Worm (Caenorhabditis elegans) whole organism, L2 larva: ENCODE results near the gene rpb-4.

ENCODE experiments used
- C34F6.9 ChIP-seq: fragments of 150-350 bp; optimal IDR thresholded peaks from 2 replicates; lab custom pipeline; 2014; ENCODE audit warnings: missing biosample characterization, missing genetic modification characterization
- F13H6.1 ChIP-seq: sonication (generic microtip); optimal IDR thresholded peaks from 2 replicates; lab custom pipeline; 2016; ENCODE audit warnings: missing genetic modification characterization, missing compliant biosample characterization
- ZK546.5 ChIP-seq: sonication (generic microtip); optimal IDR thresholded peaks from 2 replicates; lab custom pipeline; 2017; ENCODE audit warnings: missing biosample characterization, missing genetic modification characterization
- alr-1 ChIP-seq: fragments of 150-350 bp; optimal IDR thresholded peaks from 2 replicates; lab custom pipeline; 2014; ENCODE audit warnings: missing biosample characterization, missing genetic modification characterization
- ama-1 ChIP-seq: fragments of 150-350 bp; optimal IDR thresholded peaks from 2 replicates; lab custom pipeline; 2018; ENCODE audit warnings: inconsistent platforms
- blmp-1 ChIP-seq: sonication (generic microtip); optimal IDR thresholded peaks from 2 replicates; lab custom pipeline; 2017; ENCODE audit warnings: missing genetic modification characterization, mild to moderate bottlenecking, missing compliant biosample characterization, antibody characterized with exemption, moderate library complexity; ENCODE audit not compliant: insufficient read depth
- crh-2 ChIP-seq: sonication (generic microtip); optimal IDR thresholded peaks from 2 replicates; lab custom pipeline; 2017; ENCODE audit warnings: missing biosample characterization, missing genetic modification characterization
- dmd-4 ChIP-seq: sonication (generic microtip); optimal IDR thresholded peaks from 2 replicates; lab custom pipeline; 2017; ENCODE audit warnings: missing biosample characterization, missing genetic modification characterization
- egl-27 ChIP-seq: sonication (generic microtip); optimal IDR thresholded peaks from 3 replicates; lab custom pipeline; 2017; ENCODE audit warnings: missing biosample characterization, missing genetic modification reagents, missing genetic modification characterization
- elt-3 ChIP-seq: sonication (generic microtip); optimal IDR thresholded peaks from 2 replicates; lab custom pipeline; 2017; ENCODE audit warnings: missing biosample characterization, missing genetic modification characterization
- fos-1 ChIP-seq: fragments of 150-350 bp; optimal IDR thresholded peaks from 2 replicates; lab custom pipeline; 2014; ENCODE audit warnings: missing biosample characterization, missing genetic modification characterization
- gmeb-1 ChIP-seq: fragments of 150-350 bp; optimal IDR thresholded peaks from 2 replicates; lab custom pipeline; 2014; ENCODE audit warnings: missing biosample characterization, missing genetic modification characterization
- lin-11 ChIP-seq: fragments of 150-350 bp; sonication (generic microtip); optimal IDR thresholded peaks from 2 replicates; lab custom pipeline; 2014; ENCODE audit warnings: missing biosample characterization, missing genetic modification characterization, inconsistent platforms, mixed read lengths
- lin-13 ChIP-seq: fragments of 150-350 bp; optimal IDR thresholded peaks from 2 replicates; lab custom pipeline; 2014; ENCODE audit warnings: missing biosample characterization, missing genetic modification reagents, missing genetic modification characterization
- lin-39 ChIP-seq: fragments of 150-350 bp; optimal IDR thresholded peaks from 2 replicates; lab custom pipeline; 2014; ENCODE audit warnings: missing biosample characterization, missing genetic modification reagents, missing genetic modification characterization
- lsy-2 ChIP-seq, 2 experiments: fragments of 150-350 bp in 1 of 2; sonication (generic microtip) in 1 of 2; optimal IDR thresholded peaks; 2 replicates each; lab custom pipeline; 2014 to 2017; ENCODE audit warnings: missing biosample characterization in 2 of 2, missing genetic modification characterization in 2 of 2
- mab-5 ChIP-seq: fragments of 150-350 bp; optimal IDR thresholded peaks from 2 replicates; lab custom pipeline; 2014; ENCODE audit warnings: missing biosample characterization, missing genetic modification characterization
- nhr-10 ChIP-seq: sonication (generic microtip); optimal IDR thresholded peaks from 2 replicates; lab custom pipeline; 2017; ENCODE audit warnings: missing biosample characterization, missing genetic modification characterization
- nhr-11 ChIP-seq: fragments of 150-350 bp; optimal IDR thresholded peaks from 2 replicates; lab custom pipeline; 2014; ENCODE audit warnings: missing biosample characterization, missing genetic modification characterization
- nhr-12 ChIP-seq: fragments of 150-350 bp; optimal IDR thresholded peaks from 2 replicates; lab custom pipeline; 2014; ENCODE audit warnings: missing biosample characterization, missing genetic modification characterization
- nhr-129 ChIP-seq: fragments of 150-350 bp; optimal IDR thresholded peaks from 2 replicates; lab custom pipeline; 2014; ENCODE audit warnings: missing biosample characterization, missing genetic modification characterization
- nhr-21 ChIP-seq: fragments of 150-350 bp; optimal IDR thresholded peaks from 2 replicates; lab custom pipeline; 2014; ENCODE audit warnings: missing biosample characterization, missing genetic modification characterization
- nhr-237 ChIP-seq: fragments of 150-350 bp; optimal IDR thresholded peaks from 2 replicates; lab custom pipeline; 2014; ENCODE audit warnings: missing biosample characterization, missing genetic modification characterization
- nhr-25 ChIP-seq: fragments of 150-350 bp; sonication (generic microtip); optimal IDR thresholded peaks from 3 replicates; lab custom pipeline; 2014; ENCODE audit warnings: missing biosample characterization, missing genetic modification characterization
- nhr-6 ChIP-seq: fragments of 150-350 bp; optimal IDR thresholded peaks from 2 replicates; lab custom pipeline; 2014; ENCODE audit warnings: missing biosample characterization, missing genetic modification characterization
- sem-4 ChIP-seq: fragments of 150-350 bp; optimal IDR thresholded peaks from 2 replicates; lab custom pipeline; 2014; ENCODE audit warnings: missing biosample characterization, missing genetic modification reagents, missing genetic modification characterization
- sma-3 ChIP-seq: sonication (generic microtip); optimal IDR thresholded peaks from 2 replicates; lab custom pipeline; 2016; ENCODE audit warnings: missing genetic modification reagents, missing genetic modification characterization, missing compliant biosample characterization
- sma-9 ChIP-seq, 2 experiments: fragments of 150-350 bp in 1 of 2; sonication (generic microtip) in 1 of 2; optimal IDR thresholded peaks; 2 replicates each; lab custom pipeline; 2014 to 2016; ENCODE audit warnings: missing genetic modification characterization in 2 of 2, mild to moderate bottlenecking in 1 of 2, missing biosample characterization in 1 of 2, missing compliant biosample characterization in 1 of 2, missing genetic modification reagents in 1 of 2, moderate library complexity in 1 of 2
- snpc-4 ChIP-seq: fragments of 150-350 bp; optimal IDR thresholded peaks from 2 replicates; lab custom pipeline; 2014; ENCODE audit warnings: missing biosample characterization, missing genetic modification characterization
- unc-39 ChIP-seq: fragments of 150-350 bp; optimal IDR thresholded peaks from 2 replicates; lab custom pipeline; 2014; ENCODE audit warnings: missing biosample characterization, missing genetic modification characterization
- zag-1 ChIP-seq: fragments of 150-350 bp; optimal IDR thresholded peaks from 2 replicates; lab custom pipeline; 2014; ENCODE audit warnings: missing biosample characterization, missing genetic modification characterization
- ztf-1 ChIP-seq: fragments of 200-800 bp; sonication (Bioruptor generic); conservative IDR thresholded peaks from 2 replicates; pipeline ENCODE4 v1.3.6; 2022; ENCODE audit warnings: missing genetic modification characterization, missing compliant biosample characterization

The rpb-4 gene

ce11 chrII:7381142-7381611, 6.9 kb downstream of the rpb-4 start, which contains the start of gene C07D10.5:
TSS of gene C07D10.5 (plus strand) at chrII:7381561.
- TF ChIP-seq elt-3 (no peak), egl-27 (tag; lab: Kevin White, UChicago) (no peak), mab-5 (tag; lab: Kevin White, UChicago) (no peak), lin-11 (tag; lab: Kevin White, UChicago) (no peak), alr-1 (no peak), lin-13 (no peak), nhr-237 (tag; lab: Kevin White, UChicago) (no peak), ztf-1 (no peak)

DNA sequence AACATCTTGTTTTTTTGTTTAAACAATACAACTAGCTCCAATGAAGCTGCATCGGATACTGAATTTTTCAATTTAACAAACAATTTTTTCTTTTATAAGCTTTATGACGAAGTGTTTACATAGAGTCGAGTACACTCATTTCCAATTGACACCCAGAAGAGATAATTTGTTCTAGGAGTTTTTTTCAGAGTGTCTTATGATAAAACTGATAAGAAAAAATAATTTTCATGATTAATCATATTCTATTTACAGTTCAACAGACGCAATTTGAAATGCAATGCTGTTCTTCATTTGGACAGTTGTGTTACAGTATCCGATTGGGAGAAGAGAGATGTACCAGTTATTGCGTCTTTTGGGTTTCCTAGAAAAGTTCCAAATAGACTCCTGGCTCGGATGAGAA, 7.7 kb downstream of the rpb-4 start:
- TF ChIP-seq fos-1 (tag; lab: Kevin White, UChicago), result peak; percentile 51
- no peak for TF ChIP-seq blmp-1
- TF ChIP-seq nhr-21 (tag; lab: Kevin White, UChicago), result no peak
- TF ChIP-seq nhr-12 (tag; lab: Kevin White, UChicago), result no peak

DNA sequence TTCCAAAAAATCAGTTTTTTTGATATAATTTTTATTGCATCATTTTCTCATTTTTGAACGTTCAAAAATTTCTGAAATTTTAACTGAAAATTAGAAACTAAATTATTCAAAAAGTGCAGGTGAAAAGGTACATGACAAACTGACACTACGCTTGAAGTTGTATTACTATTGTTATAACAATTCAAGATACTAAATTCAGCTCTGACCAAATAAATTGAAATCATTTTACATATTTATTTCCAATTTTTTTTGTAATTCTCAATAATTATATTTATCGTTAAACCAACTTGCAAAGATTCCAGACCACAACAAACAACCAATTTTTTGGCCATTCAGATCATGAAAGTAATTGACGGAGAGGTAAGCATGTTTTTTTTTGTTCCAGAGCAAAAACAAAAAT, 11.1 kb downstream of the rpb-4 start, which contains the start of gene sre-3:
Gene sre-3, plus strand, starts transcription at position 301 of the 400 bp plus-strand sequence.
- no peak for TF ChIP-seq snpc-4 (tag; lab: Kevin White, UChicago)

- TF ChIP-seq zag-1, result no peak
- TF ChIP-seq ama-1 (lab: Kevin White, UChicago), result no peak
- TF ChIP-seq lsy-2 (tag; optimal IDR thresholded peaks at IDR 0.05; lab: Kevin White, UChicago), result no peak
- no peak for TF ChIP-seq sma-9 (GFP tag; optimal IDR thresholded peaks at IDR 0.05; lab: Kevin White, UChicago)
- TF ChIP-seq sma-9 (tag; optimal IDR thresholded peaks at IDR 0.05; lab: Kevin White, UChicago), result no peak
These were observed 16.0 kb downstream of the rpb-4 start for ce11 chrII:7390335-7390734.

- TF ChIP-seq nhr-10 (tag; lab: Kevin White, UChicago), result no peak
- TF ChIP-seq lsy-2 (tag; optimal IDR thresholded peaks at IDR 0.05; lab: Kevin White, UChicago), result peak in 1 of 2 experiments; percentile 54
- TF ChIP-seq gmeb-1 (tag; lab: Kevin White, UChicago), result peak; percentile 20
- peak; percentile 63 for TF ChIP-seq crh-2 (tag; lab: Kevin White, UChicago)
- no peak for TF ChIP-seq nhr-11 (tag; lab: Kevin White, UChicago)
- TF ChIP-seq nhr-25 (tag; lab: Kevin White, UChicago), result peak; percentile 76
- peak; percentile 56 for TF ChIP-seq C34F6.9 (tag; lab: Kevin White, UChicago)
- peak; percentile 42 for TF ChIP-seq sma-3 (GFP tag; lab: Kevin White, UChicago)
- peak; percentile 34 for TF ChIP-seq sem-4
- no peak for TF ChIP-seq unc-39 (tag; lab: Kevin White, UChicago)
- peak; percentile 97 for TF ChIP-seq nhr-129 (tag; lab: Kevin White, UChicago)
- peak; percentile 54 for TF ChIP-seq F13H6.1 (tag; lab: Kevin White, UChicago)
- no peak for TF ChIP-seq lin-39 (tag; lab: Kevin White, UChicago)
- no peak for TF ChIP-seq nhr-12 (tag; lab: Kevin White, UChicago)
- TF ChIP-seq fos-1 (tag; lab: Kevin White, UChicago), result peak; percentile 85
- peak; percentile 89 for TF ChIP-seq sma-9 (GFP tag; optimal IDR thresholded peaks at IDR 0.05; lab: Kevin White, UChicago)
- TF ChIP-seq sma-9 (tag; optimal IDR thresholded peaks at IDR 0.05; lab: Kevin White, UChicago), result no peak
- TF ChIP-seq zag-1, result peak; percentile 72
- no peak for TF ChIP-seq nhr-6 (tag; lab: Kevin White, UChicago)
- peak; percentile 60 for TF ChIP-seq blmp-1
- TF ChIP-seq ZK546.5, result no peak
These were observed 17.9 kb downstream of the rpb-4 start for ce11 chrII:7392052-7392694.

DNA sequence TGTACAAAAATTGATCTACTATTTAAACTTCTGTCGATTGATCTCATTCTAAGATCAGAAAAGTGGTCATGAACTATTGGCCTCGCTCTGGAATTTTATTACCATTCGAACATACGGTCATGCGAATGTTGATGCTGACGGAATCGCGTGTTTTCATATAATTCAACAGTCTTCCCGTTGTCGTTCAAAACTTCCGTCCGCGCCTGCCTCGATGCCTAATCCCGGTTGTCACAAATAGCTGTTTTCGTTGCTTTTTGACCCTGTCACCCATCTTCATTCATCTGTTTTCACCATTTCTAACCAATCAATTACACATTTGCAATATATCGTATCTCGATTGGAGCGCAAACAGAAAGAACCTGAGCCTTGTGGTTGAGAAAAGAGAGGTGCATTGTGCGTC, 19.1 kb downstream of the rpb-4 start:
- TF ChIP-seq nhr-25 (tag; lab: Kevin White, UChicago) (peak; percentile 35), dmd-4 (tag; lab: Kevin White, UChicago) (no peak)
- TF ChIP-seq, all 48 proteins: peak for 1
